Worm (Caenorhabditis elegans) whole organism, L3 larva: ENCODE measurements around the gene Y42A5A.5.
A peak's percentile ranks its signal among the peaks of the same experiment; 100 is the strongest.
"Not testable (repeated sequence)": the region's sequence is repeated elsewhere in the genome, so short reads cannot be mapped to it uniquely, and the experiment has no call there.

Experiments used
- ama-1 ChIP-seq: fragments of 150-350 bp; optimal IDR thresholded peaks from 2 replicates; lab custom pipeline; 2018
- ceh-16 ChIP-seq: sonication (generic microtip); optimal IDR thresholded peaks from 2 replicates; lab custom pipeline; 2017; ENCODE audit warnings: missing biosample characterization, missing genetic modification characterization
- ceh-28 ChIP-seq: fragments of 150-350 bp; optimal IDR thresholded peaks from 2 replicates; lab custom pipeline; 2014; ENCODE audit warnings: missing biosample characterization, missing genetic modification reagents, missing genetic modification characterization
- ceh-9 ChIP-seq: sonication (generic microtip); optimal IDR thresholded peaks from 2 replicates; lab custom pipeline; 2018; ENCODE audit warnings: missing biosample characterization, missing genetic modification characterization
- daf-12 ChIP-seq: fragments of 150-350 bp; optimal IDR thresholded peaks from 2 replicates; lab custom pipeline; 2014; ENCODE audit warnings: missing biosample characterization, missing genetic modification reagents, missing genetic modification characterization
- egl-27 ChIP-seq: sonication (generic microtip); optimal IDR thresholded peaks from 4 replicates; lab custom pipeline; 2017; ENCODE audit warnings: missing biosample characterization, missing genetic modification reagents, missing genetic modification characterization
- egl-5 ChIP-seq: fragments of 150-350 bp; optimal IDR thresholded peaks from 2 replicates; lab custom pipeline; 2017; ENCODE audit warnings: missing biosample characterization, missing genetic modification reagents, missing genetic modification characterization, inconsistent platforms
- elt-2 ChIP-seq: sonication (generic microtip); optimal IDR thresholded peaks from 2 replicates; lab custom pipeline; 2016; ENCODE audit warnings: missing genetic modification reagents, mild to moderate bottlenecking, missing genetic modification characterization, missing compliant biosample characterization
- eor-1 ChIP-seq, 2 experiments: fragments of 150-350 bp; optimal IDR thresholded peaks; 2 replicates each; lab custom pipeline; 2014 to 2018; ENCODE audit warnings: missing biosample characterization in 2 of 2, missing genetic modification characterization in 2 of 2
- fkh-2 ChIP-seq: fragments of 150-350 bp; optimal IDR thresholded peaks from 2 replicates; lab custom pipeline; 2014; ENCODE audit warnings: missing biosample characterization, missing genetic modification reagents, missing genetic modification characterization
- fos-1 ChIP-seq: fragments of 150-350 bp; optimal IDR thresholded peaks from 2 replicates; lab custom pipeline; 2014; ENCODE audit warnings: missing biosample characterization, missing genetic modification characterization
- hmg-11 ChIP-seq: sonication (generic microtip); optimal IDR thresholded peaks from 2 replicates; lab custom pipeline; 2016; ENCODE audit warnings: missing genetic modification characterization, missing compliant biosample characterization
- lin-15B ChIP-seq: fragments of 150-350 bp; optimal IDR thresholded peaks from 2 replicates; lab custom pipeline; 2014; ENCODE audit warnings: missing biosample characterization, missing genetic modification characterization
- lin-39 ChIP-seq: fragments of 150-350 bp; optimal IDR thresholded peaks from 2 replicates; lab custom pipeline; 2018; ENCODE audit warnings: missing biosample characterization, missing genetic modification reagents, missing genetic modification characterization
- mml-1 ChIP-seq: fragments of 150-350 bp; sonication (generic microtip); optimal IDR thresholded peaks from 3 replicates; lab custom pipeline; 2014; ENCODE audit warnings: missing biosample characterization, missing genetic modification characterization
- nfya-1 ChIP-seq: sonication (generic microtip); optimal IDR thresholded peaks from 2 replicates; lab custom pipeline; 2017; ENCODE audit warnings: missing genetic modification characterization, mild to moderate bottlenecking, missing compliant biosample characterization, antibody characterized with exemption, moderate library complexity; ENCODE audit not compliant: insufficient read depth
- nhr-11 ChIP-seq: fragments of 150-350 bp; optimal IDR thresholded peaks from 2 replicates; lab custom pipeline; 2014; ENCODE audit warnings: missing biosample characterization, missing genetic modification characterization
- nhr-23 ChIP-seq: fragments of 150-350 bp; optimal IDR thresholded peaks from 2 replicates; lab custom pipeline; 2014; ENCODE audit warnings: missing biosample characterization, missing genetic modification reagents, missing genetic modification characterization
- nhr-237 ChIP-seq: fragments of 150-350 bp; optimal IDR thresholded peaks from 2 replicates; lab custom pipeline; 2014; ENCODE audit warnings: missing biosample characterization, missing genetic modification characterization
- nhr-25 ChIP-seq: sonication (generic microtip); optimal IDR thresholded peaks from 2 replicates; lab custom pipeline; 2017; ENCODE audit warnings: missing biosample characterization, missing genetic modification characterization
- nhr-28 ChIP-seq: fragments of 150-350 bp; optimal IDR thresholded peaks from 2 replicates; lab custom pipeline; 2014; ENCODE audit warnings: missing biosample characterization, missing genetic modification characterization
- nhr-43 ChIP-seq: sonication (generic microtip); optimal IDR thresholded peaks from 2 replicates; lab custom pipeline; 2016; ENCODE audit warnings: mild to moderate bottlenecking, missing genetic modification characterization, missing compliant biosample characterization; ENCODE audit not compliant: poor library complexity, severe bottlenecking
- nhr-67 ChIP-seq: fragments of 150-350 bp; optimal IDR thresholded peaks from 2 replicates; lab custom pipeline; 2014; ENCODE audit warnings: missing biosample characterization, missing genetic modification characterization
- nhr-76 ChIP-seq: fragments of 150-350 bp; sonication (generic microtip); optimal IDR thresholded peaks from 5 replicates; lab custom pipeline; 2014; ENCODE audit warnings: missing biosample characterization, missing genetic modification characterization
- nhr-77 ChIP-seq: fragments of 150-350 bp; optimal IDR thresholded peaks from 2 replicates; lab custom pipeline; 2014; ENCODE audit warnings: missing biosample characterization, missing genetic modification characterization
- pha-4 ChIP-seq: fragments of 150-350 bp; optimal IDR thresholded peaks from 2 replicates; lab custom pipeline; 2014; ENCODE audit warnings: missing biosample characterization, missing genetic modification reagents, missing genetic modification characterization
- pqm-1 ChIP-seq: fragments of 150-350 bp; optimal IDR thresholded peaks from 2 replicates; lab custom pipeline; 2017; ENCODE audit warnings: missing biosample characterization, missing genetic modification characterization, inconsistent platforms
- snpc-4 ChIP-seq: fragments of 150-350 bp; optimal IDR thresholded peaks from 2 replicates; lab custom pipeline; 2014; ENCODE audit warnings: missing biosample characterization, missing genetic modification characterization
- unc-62 ChIP-seq: fragments of 150-350 bp; sonication (generic microtip); optimal IDR thresholded peaks from 4 replicates; lab custom pipeline; 2014; ENCODE audit warnings: missing biosample characterization, missing genetic modification reagents, missing genetic modification characterization

The Y42A5A.5 gene

ce11 chrV:11109647-11110046 lies at the start of gene Y42A5A.5:
Y42A5A.5 (minus strand) TSS chrV:11109747.
- TF ChIP-seq mml-1, lin-15B, nhr-28 (tag; lab: Kevin White, UChicago): not testable (repeated sequence)

DNA sequence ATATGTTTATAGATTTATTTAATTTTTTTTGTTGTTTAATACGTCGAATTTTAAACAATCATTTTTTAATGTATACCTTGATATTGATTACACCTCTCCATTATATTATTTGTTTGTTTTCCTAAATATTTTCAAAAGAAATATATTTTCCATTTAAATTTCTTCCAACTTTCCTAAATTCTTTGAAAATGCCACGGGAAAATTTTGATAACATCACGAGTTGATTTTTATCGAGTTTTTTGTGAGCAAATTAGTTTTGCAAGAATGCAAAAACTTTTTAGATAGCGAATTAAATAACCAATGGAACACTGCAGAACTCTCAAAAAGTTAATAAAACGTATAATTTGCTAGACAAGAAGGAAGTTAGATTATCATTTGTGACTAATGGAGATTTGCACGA lies 48.4 kb upstream of the Y42A5A.5 start, which contains the start of gene srg-42:
Gene srg-42 (minus strand): TSS at position 101 of the 400 bp plus-strand sequence.
- no peak for TF ChIP-seq snpc-4 (tag; lab: Kevin White, UChicago)
- no peak for TF ChIP-seq nhr-11
- TF ChIP-seq nfya-1: no peak
- no peak for TF ChIP-seq egl-5 (tag; lab: Kevin White, UChicago)
- no peak for TF ChIP-seq daf-12 (tag; lab: Kevin White, UChicago)
- no peak for TF ChIP-seq nhr-23 (tag; lab: Kevin White, UChicago)
- TF ChIP-seq elt-2 (tag; lab: Kevin White, UChicago): no peak
- no peak for TF ChIP-seq nhr-43 (tag; lab: Kevin White, UChicago)
- TF ChIP-seq nhr-76 (tag; lab: Kevin White, UChicago): no peak

DNA sequence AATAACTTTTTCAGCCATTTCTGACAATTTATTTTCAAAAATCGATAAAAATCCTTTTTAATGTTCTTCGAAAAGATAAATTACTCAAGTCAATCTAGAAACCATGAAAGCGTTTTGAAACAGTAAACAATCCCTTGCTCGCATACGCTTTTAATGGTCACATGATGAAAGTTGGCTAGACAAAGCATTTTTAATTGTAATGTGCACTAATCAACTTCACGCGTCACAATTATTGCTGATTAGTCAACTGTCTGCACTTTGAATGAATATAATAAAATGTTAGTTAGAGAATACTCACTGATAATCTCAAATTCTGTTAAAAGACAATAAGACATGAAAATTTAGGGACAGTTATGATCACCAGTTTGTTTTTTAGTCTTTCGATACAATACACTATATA lies 47.0 kb upstream of the Y42A5A.5 start:
- peak; percentile 42 for TF ChIP-seq elt-2 (tag; lab: Kevin White, UChicago)
- no peak for TF ChIP-seq nhr-11

DNA sequence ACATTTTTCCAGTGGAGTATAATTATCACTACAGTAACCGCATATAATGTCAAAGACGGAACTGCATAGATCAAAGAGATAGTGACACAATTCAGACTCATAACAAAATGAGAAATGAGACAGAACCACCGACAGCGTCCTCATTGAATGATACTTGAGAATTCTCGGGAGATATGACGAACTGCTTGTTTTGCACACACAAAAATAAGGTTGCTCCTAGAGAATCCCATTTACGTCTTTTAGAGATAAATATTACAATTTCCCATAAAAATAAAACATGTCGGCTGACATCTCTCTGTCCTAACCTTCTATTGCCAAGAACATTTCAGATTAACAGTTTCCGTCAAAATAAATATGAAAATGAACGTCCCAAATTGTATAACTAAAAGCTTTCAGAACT lies 46.0 kb upstream of the Y42A5A.5 start, which contains the start of gene srg-38:
Gene srg-38 (minus strand): TSS at position 101 of the 400 bp plus-strand sequence.
- TF ChIP-seq eor-1 (tag; optimal IDR thresholded peaks at IDR 0.05; lab: Kevin White, UChicago) (no peak), pha-4 (tag; lab: Kevin White, UChicago) (no peak), ceh-9 (no peak), egl-27 (tag; lab: Kevin White, UChicago) (no peak), ceh-16 (tag; lab: Kevin White, UChicago) (no peak)
- TF ChIP-seq, all 47 proteins: peak for 0

ce11 chrV:11152333-11152732 lies 42.8 kb upstream of the Y42A5A.5 start, which contains the start of gene srg-39:
srg-39 (minus strand) TSS chrV:11152433.
- TF ChIP-seq unc-62 (GFP tag; lab: Kevin White, UChicago) (no peak), nhr-67 (tag; lab: Kevin White, UChicago) (no peak), nhr-23 (tag; lab: Kevin White, UChicago) (no peak), hmg-11 (tag; lab: Kevin White, UChicago) (no peak), nhr-76 (tag; lab: Kevin White, UChicago) (no peak), fos-1 (tag; lab: Kevin White, UChicago) (no peak), fkh-2 (no peak), nhr-43 (tag; lab: Kevin White, UChicago) (no peak), ceh-28 (tag; lab: Kevin White, UChicago) (no peak), nhr-77 (no peak), pqm-1 (tag; lab: Kevin White, UChicago) (no peak), ama-1 (no peak), nhr-237 (tag; lab: Kevin White, UChicago) (no peak), nhr-11 (no peak), nhr-25 (tag; lab: Kevin White, UChicago) (no peak)
- TF ChIP-seq, all 47 proteins: peak for 0

ce11 chrV:11149405-11149804 lies 39.9 kb upstream of the Y42A5A.5 start, which contains the start of gene T19C4.1:
T19C4.1 (plus strand) TSS chrV:11149705.
- no peak for TF ChIP-seq nhr-77
- TF ChIP-seq unc-62 (GFP tag; lab: Kevin White, UChicago): no peak
- TF ChIP-seq nhr-67 (tag; lab: Kevin White, UChicago): no peak
- TF ChIP-seq lin-39 (tag; lab: Kevin White, UChicago): no peak
- TF ChIP-seq nfya-1: no peak
- no peak for TF ChIP-seq nhr-43 (tag; lab: Kevin White, UChicago)
- TF ChIP-seq pha-4 (tag; lab: Kevin White, UChicago): no peak
- TF ChIP-seq egl-27 (tag; lab: Kevin White, UChicago): no peak
- no peak for TF ChIP-seq daf-12 (tag; lab: Kevin White, UChicago)
- TF ChIP-seq elt-2 (tag; lab: Kevin White, UChicago): no peak
- no peak for TF ChIP-seq snpc-4 (tag; lab: Kevin White, UChicago)
- TF ChIP-seq hmg-11 (tag; lab: Kevin White, UChicago): no peak
